Worm (Caenorhabditis elegans): ENCODE data around the gene R12C12.5.

DNA sequence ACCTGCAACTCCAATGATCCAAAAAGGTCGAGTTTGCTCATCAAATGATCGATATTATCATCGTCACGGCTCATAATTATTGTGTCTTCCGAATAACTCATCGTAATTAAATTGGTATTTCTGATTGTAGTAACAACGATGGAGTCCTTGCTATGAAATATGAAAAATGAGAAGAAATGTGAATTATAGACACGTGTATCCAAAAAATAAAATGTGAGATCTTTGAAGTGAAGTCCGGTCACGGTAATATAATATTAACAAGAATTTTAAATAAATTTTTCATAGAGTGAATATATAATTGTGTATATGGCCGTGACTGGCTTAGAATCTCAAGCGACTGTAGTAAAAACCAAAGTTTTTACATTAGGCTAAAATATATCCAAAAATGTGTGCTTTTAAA, 22.1 kb upstream of the R12C12.5 start, which contains the start of gene H12I13.1:
- TF ChIP-seq ceh-13 (GFP tag; optimal IDR thresholded peaks at IDR 0.05) (no peak), hmg-4 (GFP tag; optimal IDR thresholded peaks at IDR 0.05) (no peak), tbx-37 (GFP tag; conservative IDR thresholded peaks at IDR 0.05) (no peak), ama-1 (optimal IDR thresholded peaks at IDR 0.05) (no peak), scrt-1 (GFP tag; IDR thresholded peaks at IDR 0.05) (no peak), aly-1 (tag; optimal IDR thresholded peaks at IDR 0.05) (no peak), tbx-11 (GFP tag; IDR thresholded peaks at IDR 0.05) (no peak), flt-1 (GFP tag; IDR thresholded peaks at IDR 0.05) (no peak), hmbx-1 (tag; optimal IDR thresholded peaks at IDR 0.05) (no peak)

Measured in whole organism, early embryonic.